Fruit fly (Drosophila melanogaster): ENCODE measurements around the gene CG43061.

Gene CG43061

DNA sequence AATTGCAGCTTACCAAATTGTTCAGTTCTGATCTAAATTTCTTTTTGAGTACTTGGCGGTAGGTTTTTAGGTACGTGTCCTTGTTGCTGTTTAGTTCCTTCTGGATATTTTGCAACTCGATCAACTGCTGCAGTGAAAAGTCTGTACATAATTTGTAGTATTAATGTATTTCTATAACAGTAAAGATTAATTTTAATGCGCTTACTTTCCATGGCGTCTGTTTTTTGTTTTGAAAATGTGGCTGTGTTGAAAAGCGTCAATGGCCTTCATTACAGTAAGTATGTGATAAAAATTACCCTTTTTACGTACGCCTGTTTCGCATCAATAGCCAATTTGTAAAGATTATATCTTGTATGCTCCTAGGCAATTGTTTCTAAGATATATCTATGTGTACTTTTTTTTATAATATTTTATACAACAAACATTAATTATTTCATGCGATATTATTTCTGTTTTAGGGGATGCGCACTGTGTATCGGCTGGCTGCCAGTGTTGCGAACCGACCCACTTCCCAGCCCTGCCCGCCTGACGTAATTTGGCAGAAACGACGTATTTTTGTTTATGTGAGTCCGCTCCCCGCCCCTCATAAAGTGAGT, 48.3 kb upstream of the CG43061 start, which contains the start of the genes Kmn2 and CG2698 (continued):
- TF ChIP-seq CG8924 (tag; optimal IDR thresholded peaks at IDR 0.05) (peak; percentile 95), CG9609 (GFP tag; optimal IDR thresholded peaks at IDR 0.05) (peak; percentile 55), sna (GFP tag; IDR thresholded peaks at IDR 0.05; ENCODE audit: partially characterized antibody) (peak; percentile 43; the same call in 1 of the 2 replicates), CG9727 (GFP tag; optimal IDR thresholded peaks at IDR 0.05) (peak; percentile 96), bigmax (GFP tag; optimal IDR thresholded peaks at IDR 0.05) (no peak), kay (GFP tag; optimal IDR thresholded peaks at IDR 0.05) (peak; percentile 85), CG4360 (GFP tag; IDR thresholded peaks at IDR 0.05) (peak; percentile 83), Sox102F (GFP tag; optimal IDR thresholded peaks at IDR 0.05) (peak; percentile 94), zen2 (GFP tag; IDR thresholded peaks at IDR 0.05; ENCODE audit: partially characterized antibody) (no peak; the same call in 2 of the 3 replicates), Dfd (GFP tag; optimal IDR thresholded peaks at IDR 0.05) (no peak), insv (GFP tag; optimal IDR thresholded peaks at IDR 0.05) (peak in 1 of 2 experiments; percentile 72), ro (GFP tag; IDR thresholded peaks at IDR 0.05) (peak; percentile 96), ken (GFP tag; IDR thresholded peaks at IDR 0.05) (peak; percentile 97), CG43689 (GFP tag; IDR thresholded peaks at IDR 0.05) (peak; percentile 93), CG8944 (GFP tag; optimal IDR thresholded peaks at IDR 0.05) (peak; percentile 83), CG4730 (GFP tag; IDR thresholded peaks at IDR 0.05) (peak; percentile 97), HLH4C (GFP tag; IDR thresholded peaks at IDR 0.05; ENCODE audit: partially characterized antibody) (no peak; the same call in 1 of the 3 replicates), Hmx (GFP tag; optimal IDR thresholded peaks at IDR 0.05) (peak; percentile 68), C15 (GFP tag; IDR thresholded peaks at IDR 0.05) (peak; percentile 96), luna (GFP tag; optimal IDR thresholded peaks at IDR 0.05) (no peak), CG3281 (GFP tag; optimal IDR thresholded peaks at IDR 0.05) (peak; percentile 94), CG3847 (GFP tag; IDR thresholded peaks at IDR 0.05) (peak; percentile 99), vvl (GFP tag; IDR thresholded peaks at IDR 0.05) (peak; percentile 99), Dek (tag; optimal IDR thresholded peaks at IDR 0.05) (peak; percentile 95), CG15514 (GFP tag; optimal IDR thresholded peaks at IDR 0.05) (peak; percentile 90), Nf-YC (tag; optimal IDR thresholded peaks at IDR 0.05) (peak; percentile 84), CG12071 (GFP tag; optimal IDR thresholded peaks at IDR 0.05) (peak; percentile 88), CG15479 (GFP tag; optimal IDR thresholded peaks at IDR 0.05) (no peak), Opbp (GFP tag; IDR thresholded peaks at IDR 0.05; ENCODE audit: partially characterized antibody) (0 out of 3 replicates have a peak, but pooled peaks have one; percentile 31), ssp (GFP tag; IDR thresholded peaks at IDR 0.05) (peak; percentile 94), crol (GFP tag; IDR thresholded peaks at IDR 0.05) (peak; percentile 86), gsb-n (tag; optimal IDR thresholded peaks at IDR 0.05) (peak; percentile 94), sisA (GFP tag; IDR thresholded peaks at IDR 0.05) (peak; percentile 98), Fer1 (GFP tag; optimal IDR thresholded peaks at IDR 0.05) (peak; percentile 96), Taf1 (GFP tag; IDR thresholded peaks at IDR 0.05) (peak; percentile 96), shn (GFP tag; optimal IDR thresholded peaks at IDR 0.05) (peak; percentile 74), tin (GFP tag; optimal IDR thresholded peaks at IDR 0.05) (peak; percentile 96), Hey (tag; optimal IDR thresholded peaks at IDR 0.05) (peak; percentile 61), mld (GFP tag; IDR thresholded peaks at IDR 0.05; ENCODE audit: partially characterized antibody) (no peak), wor (GFP tag; IDR thresholded peaks at IDR 0.05) (peak; percentile 97), hkb (optimal IDR thresholded peaks at IDR 0.05) (peak; percentile 72), hkb (GFP tag; IDR thresholded peaks at IDR 0.05) (peak; percentile 97), HLH3B (GFP tag; IDR thresholded peaks at IDR 0.05) (peak; percentile 98), slbo (GFP tag; IDR thresholded peaks at IDR 0.05) (peak; percentile 99), hb (GFP tag; IDR thresholded peaks at IDR 0.05; ENCODE audit: partially characterized antibody) (peak; percentile 17; the same call in 1 of the 3 replicates), Spps (tag; optimal IDR thresholded peaks at IDR 0.05) (peak; percentile 84), Max (GFP tag; optimal IDR thresholded peaks at IDR 0.05) (peak; percentile 96), PHDP (tag; optimal IDR thresholded peaks at IDR 0.05) (peak; percentile 94), E2f1 (GFP tag; IDR thresholded peaks at IDR 0.05) (peak; percentile 98), caup (GFP tag; optimal IDR thresholded peaks at IDR 0.05; ENCODE audit: severe bottlenecking) (peak; percentile 96)

All from whole organism, embryonic.